Worm (Caenorhabditis elegans) whole organism, L1 larva: ENCODE data around the gene B0457.2.

Experiments
- nhr-28 ChIP-seq: fragments of 150-350 bp; optimal IDR thresholded peaks from 2 replicates; lab custom pipeline; 2014; ENCODE audit warnings: missing biosample characterization, missing genetic modification characterization
- skn-1 ChIP-seq: fragments of 150-350 bp; optimal IDR thresholded peaks from 2 replicates; lab custom pipeline; 2014; ENCODE audit warnings: missing biosample characterization, missing genetic modification characterization

DNA sequence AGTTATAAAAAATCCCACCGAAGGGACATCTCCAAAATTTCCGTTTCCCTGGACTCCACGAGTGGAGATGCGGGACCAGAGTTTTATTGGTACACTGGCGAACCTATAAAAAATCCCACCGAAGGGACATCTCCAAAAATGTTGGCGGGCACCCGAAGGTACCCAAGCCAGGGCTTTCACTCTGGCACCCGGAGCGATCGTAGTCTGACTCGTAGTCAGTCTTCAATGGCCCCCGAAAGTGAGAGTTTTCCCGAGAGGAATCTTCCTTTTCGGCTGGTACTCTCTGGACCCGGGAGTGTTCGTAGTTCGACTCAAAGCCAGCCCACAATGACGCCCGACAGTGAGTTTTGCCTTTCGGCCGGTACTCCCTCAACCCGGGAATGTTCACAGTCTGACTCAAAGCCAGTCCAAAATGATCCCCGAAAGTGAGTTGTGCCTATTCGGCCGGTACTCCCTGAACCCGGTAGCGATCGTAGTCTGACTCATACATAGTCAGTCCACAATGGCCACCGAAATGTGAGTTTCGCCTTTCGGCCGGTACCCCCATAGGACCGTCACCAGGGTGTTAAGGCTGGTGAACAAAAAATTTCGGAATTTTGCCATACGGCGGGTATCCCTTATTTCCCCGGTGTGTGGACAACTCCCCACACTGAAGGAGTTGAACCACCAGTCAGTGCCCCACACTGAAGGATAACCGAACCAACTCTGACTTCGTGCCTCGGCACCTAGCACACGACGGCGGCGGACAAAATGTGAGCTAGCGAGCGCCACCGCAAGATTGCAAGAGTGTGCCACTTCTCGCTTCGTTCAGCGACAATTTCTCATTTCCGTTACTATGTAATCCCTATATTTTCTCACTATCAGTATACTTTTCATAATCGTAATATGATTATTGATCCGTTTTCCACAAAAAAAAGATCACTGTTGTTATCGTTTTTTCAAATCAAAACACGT is 49.0 kb downstream of the B0457.2 start:
- no peak for TF ChIP-seq skn-1 (tag; lab: Kevin White, UChicago)
- no peak for TF ChIP-seq nhr-28
